Fruit fly (Drosophila melanogaster): ENCODE measurements around the gene CG1750.

CG1750 gene

DNA sequence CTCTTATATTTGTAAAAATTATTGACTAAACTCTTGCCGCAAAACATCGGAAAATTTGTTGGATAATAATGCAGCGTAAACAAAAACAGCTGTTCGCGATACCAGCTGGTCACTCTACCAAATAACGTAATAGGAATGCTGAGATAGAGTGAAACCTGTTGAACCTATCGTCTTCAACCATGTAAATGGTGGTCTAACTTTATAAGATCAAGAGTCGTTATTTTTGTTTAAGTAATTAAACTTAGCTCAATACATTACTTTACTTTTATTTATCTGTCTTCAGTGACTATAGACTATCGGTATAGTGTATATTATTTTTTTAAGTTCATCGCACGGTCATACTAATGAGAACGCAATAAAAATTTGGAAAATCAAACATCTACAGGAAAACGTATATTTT is at the start of gene CG1750, which contains the start of gene spn-F:
Gene CG1750 (minus strand): TSS at position 93 of the 400 bp plus-strand sequence.
Gene spn-F (plus strand): TSS at position 320 of the 400 bp plus-strand sequence.
- no peak for TF ChIP-seq noc (tag; optimal IDR thresholded peaks at IDR 0.05)

DNA sequence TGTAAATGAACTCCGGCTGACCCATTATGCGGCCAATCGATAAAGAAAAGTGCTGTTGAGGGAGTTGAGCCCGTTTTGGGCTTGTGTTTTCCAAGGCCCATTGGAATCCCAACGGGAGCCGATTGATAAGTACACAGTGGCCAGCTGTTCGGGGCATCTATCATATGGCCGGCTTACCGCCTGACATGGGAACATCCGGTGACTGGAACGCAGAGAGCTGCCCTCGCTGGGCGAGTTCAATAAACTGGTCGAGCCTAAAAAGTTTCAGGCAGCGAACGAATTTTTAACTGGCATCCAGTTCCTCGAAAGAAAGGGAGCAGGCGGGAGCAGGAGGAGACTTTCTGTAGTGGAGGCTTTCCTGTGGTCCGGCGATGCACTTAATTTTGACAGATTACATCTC is 46.8 kb upstream of the CG1750 start:
- no peak for TF ChIP-seq noc (tag; optimal IDR thresholded peaks at IDR 0.05)

- no peak for TF ChIP-seq noc (tag; optimal IDR thresholded peaks at IDR 0.05)
Observed at dm6 chr3R:31296989-31297388, 42.3 kb upstream of the CG1750 start.

DNA sequence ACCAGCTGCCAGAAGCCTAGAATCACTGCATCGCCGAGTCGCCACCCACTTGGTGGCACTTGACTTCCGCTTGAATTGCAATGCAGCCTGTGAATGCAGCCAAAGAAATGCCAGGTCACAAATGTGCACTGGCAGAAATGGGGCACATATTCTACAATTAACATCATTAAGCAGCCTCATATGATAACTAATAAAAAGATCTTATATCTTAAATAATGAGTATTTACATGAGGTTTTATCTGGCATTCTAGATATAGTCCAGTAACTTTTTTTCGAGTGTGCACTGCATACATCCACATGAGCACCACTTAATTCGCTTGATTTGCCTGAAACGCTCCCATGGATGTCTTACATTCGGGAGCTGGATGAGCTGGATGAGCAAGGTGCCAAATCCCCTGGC is 41.0 kb upstream of the CG1750 start:
- no peak for TF ChIP-seq noc (tag; optimal IDR thresholded peaks at IDR 0.05)

- TF ChIP-seq noc (tag; optimal IDR thresholded peaks at IDR 0.05) = no peak
Observed at dm6 chr3R:31290195-31290594, 35.5 kb upstream of the CG1750 start.

- no peak for TF ChIP-seq noc (tag; optimal IDR thresholded peaks at IDR 0.05)
Observed at dm6 chr3R:31287522-31287921, 32.8 kb upstream of the CG1750 start.

- TF ChIP-seq noc (tag; optimal IDR thresholded peaks at IDR 0.05) = no peak
Observed at dm6 chr3R:31285791-31286190, 31.1 kb upstream of the CG1750 start.

- TF ChIP-seq noc (tag; optimal IDR thresholded peaks at IDR 0.05) = no peak
Observed at dm6 chr3R:31270783-31271427, 16.2 kb upstream of the CG1750 start.

dm6 chr3R:31265430-31265829 is 10.7 kb upstream of the CG1750 start, which contains the start of gene ppk24:
TSS of gene ppk24 (plus strand) at chr3R:31265730.
- TF ChIP-seq noc (tag; optimal IDR thresholded peaks at IDR 0.05) = no peak

- no peak for TF ChIP-seq noc (tag; optimal IDR thresholded peaks at IDR 0.05)
Observed at dm6 chr3R:31263934-31264333, 9.2 kb upstream of the CG1750 start.

DNA sequence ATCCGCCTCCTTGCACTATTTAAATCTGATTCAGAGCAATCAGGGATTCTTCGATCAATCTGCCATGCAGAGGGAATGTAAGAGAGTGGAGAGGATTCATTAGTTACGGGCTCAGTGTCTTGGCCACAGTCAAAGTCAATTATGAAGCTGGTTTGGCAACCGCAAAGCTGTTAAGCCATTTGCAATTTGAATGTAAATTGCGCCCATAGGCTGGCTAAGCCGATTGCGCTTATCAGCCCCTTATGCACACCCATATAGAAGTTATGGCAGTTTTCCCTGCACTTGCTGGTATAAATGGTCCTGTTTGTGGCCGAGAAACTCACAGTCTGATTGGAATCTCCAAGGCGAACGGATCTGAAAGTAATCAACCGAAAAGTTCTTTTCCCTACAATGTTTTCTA is 7.6 kb upstream of the CG1750 start, which contains the start of gene CAH5:
Gene CAH5 (plus strand): TSS at position 301 of the 400 bp plus-strand sequence.
- TF ChIP-seq noc (tag; optimal IDR thresholded peaks at IDR 0.05) = no peak

dm6 chr3R:31259947-31260346 is 5.2 kb upstream of the CG1750 start, which contains the start of gene CAH16:
TSS of gene CAH16 (plus strand) at chr3R:31260247.
- TF ChIP-seq noc (tag; optimal IDR thresholded peaks at IDR 0.05) = no peak

DNA sequence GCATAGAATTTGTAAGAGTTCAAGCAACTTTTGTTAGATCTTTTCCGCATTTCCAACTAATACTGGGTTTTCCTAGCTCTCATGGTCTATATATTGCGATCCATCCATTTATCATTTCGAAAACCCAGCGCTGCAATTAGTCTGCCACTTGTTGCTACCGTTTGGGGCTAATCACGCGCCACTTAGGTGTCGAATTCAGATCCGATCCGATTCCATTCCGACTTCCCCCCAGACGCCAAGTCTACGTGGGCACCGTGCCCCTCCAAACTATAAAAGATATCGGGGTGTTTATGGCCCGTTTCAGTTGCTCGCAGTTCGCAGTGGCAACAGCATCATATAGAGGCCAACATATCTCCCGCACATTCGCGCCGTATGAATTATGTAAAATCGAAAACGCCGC is 2.6 kb upstream of the CG1750 start, which contains the start of gene CAH6:
Gene CAH6 (plus strand): TSS at position 301 of the 400 bp plus-strand sequence.
- TF ChIP-seq noc (tag; optimal IDR thresholded peaks at IDR 0.05) = no peak

DNA sequence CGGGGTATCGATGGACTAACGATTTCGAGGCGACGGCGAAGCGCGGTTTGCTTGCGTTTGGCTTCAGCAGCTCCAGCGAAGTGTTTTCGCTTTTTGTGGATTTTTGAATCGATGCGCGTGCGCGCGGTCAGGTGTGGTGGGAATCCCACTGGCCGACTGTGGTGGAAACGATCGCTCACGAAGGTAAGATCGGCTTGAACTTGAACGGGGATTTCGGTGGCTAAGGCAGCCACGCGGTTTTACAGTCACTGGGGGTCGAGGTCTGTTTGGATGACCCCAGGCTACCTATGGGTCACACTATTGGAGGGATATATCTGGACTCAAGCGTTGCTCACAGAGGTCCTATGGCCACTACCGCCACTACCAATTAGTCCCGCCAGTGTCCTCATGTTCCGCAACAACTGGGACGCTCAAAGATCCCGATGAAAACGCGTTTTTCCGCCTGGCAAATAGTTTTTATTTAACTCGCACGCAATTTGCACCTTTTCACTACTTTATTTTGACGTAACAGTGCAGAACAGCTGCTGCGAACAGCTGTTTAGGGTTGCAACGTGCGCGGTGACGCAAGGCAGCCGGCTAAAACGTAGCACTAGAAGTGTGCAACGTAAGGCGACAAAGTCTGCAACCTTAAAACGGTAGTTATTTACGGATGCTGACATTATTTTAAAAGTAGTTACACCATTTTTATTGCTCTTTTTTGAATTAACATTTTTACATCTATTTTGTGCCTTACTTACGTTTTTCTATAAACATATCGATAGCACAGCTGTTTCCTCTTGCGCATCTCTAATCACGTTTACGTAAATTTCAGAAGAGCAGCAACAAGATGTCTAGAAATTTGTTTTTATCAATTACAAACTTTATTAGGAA is 2.4 kb downstream of the CG1750 start, which contains the start of the genes qless and mRpL32:
Gene qless (minus strand): TSS at position 516 of the 870 bp plus-strand sequence.
Gene mRpL32 (plus strand): TSS at position 780 of the 870 bp plus-strand sequence.
- TF ChIP-seq noc (tag; optimal IDR thresholded peaks at IDR 0.05) = no peak

dm6 chr3R:31251130-31251770 is 3.5 kb downstream of the CG1750 start:
- TF ChIP-seq noc (tag; optimal IDR thresholded peaks at IDR 0.05) = no peak

DNA sequence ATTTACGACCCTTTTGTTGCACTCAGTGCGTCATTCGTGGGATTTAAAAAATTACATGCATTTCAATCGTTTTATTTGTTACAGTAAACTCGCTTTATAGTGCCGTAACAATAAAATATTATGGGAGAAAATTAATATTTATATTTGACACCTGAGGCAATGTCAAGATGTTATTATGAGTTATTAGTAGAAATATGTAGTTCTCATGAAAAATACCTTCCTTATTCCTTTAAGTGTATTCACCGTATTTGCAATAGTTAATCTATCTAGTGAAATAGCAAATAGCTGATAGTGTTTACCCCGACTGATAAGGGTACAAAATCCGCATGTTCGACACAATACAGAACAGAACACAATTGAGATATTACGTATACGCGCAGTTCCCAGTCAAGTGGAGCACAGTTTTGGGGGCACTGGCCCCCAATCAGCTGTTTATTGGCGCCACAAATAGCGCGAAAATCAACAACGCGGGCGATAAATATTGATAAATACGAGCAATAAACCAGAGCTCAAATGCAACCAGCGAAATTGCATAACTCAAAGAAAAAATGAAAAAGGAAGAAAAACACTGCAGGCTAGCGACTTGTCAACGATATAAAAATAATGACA is 4.2 kb downstream of the CG1750 start:
- TF ChIP-seq noc (tag; optimal IDR thresholded peaks at IDR 0.05) = peak; percentile 48
